Fruit fly (Drosophila melanogaster) whole organism, pupa: Measurements from ENCODE around the gene Fip1.
A peak's percentile ranks its signal among the peaks of the same experiment; 100 is the strongest.

Source experiments
- CG10348 ChIP-seq: fragments of 200-800 bp; sonication (Bioruptor generic); IDR thresholded peaks from 2 replicates; pipeline ENCODE4 v1.3.6; 2022; ENCODE audit warnings: missing biosample characterization, missing genetic modification characterization
- CG12605 ChIP-seq: fragments of 200-800 bp; sonication (Bioruptor generic); IDR thresholded peaks from 2 replicates; pipeline ENCODE4 v1.3.6; 2022; ENCODE audit warnings: missing biosample characterization, missing genetic modification characterization
- CG13204 ChIP-seq: fragments of 200-800 bp; sonication (Bioruptor generic); optimal IDR thresholded peaks from 2 replicates; lab custom pipeline; 2018; ENCODE audit warnings: missing biosample characterization, mild to moderate bottlenecking, missing genetic modification characterization, moderate library complexity
- CG32121 ChIP-seq: fragments of 200-800 bp; sonication (Bioruptor generic); IDR thresholded peaks from 2 replicates; pipeline ENCODE4 v1.3.6; 2022; ENCODE audit warnings: missing biosample characterization, missing genetic modification characterization
- Ets98B ChIP-seq: fragments of 200-800 bp; sonication (Bioruptor generic); IDR thresholded peaks from 2 replicates; pipeline ENCODE4 v1.3.6; 2022; ENCODE audit warnings: missing biosample characterization, missing genetic modification characterization
- gl ChIP-seq: fragments of 200-800 bp; sonication (Bioruptor generic); optimal IDR thresholded peaks from 2 replicates; lab custom pipeline; 2018; ENCODE audit warnings: missing biosample characterization, mild to moderate bottlenecking, missing genetic modification characterization
- rn ChIP-seq: fragments of 200-800 bp; sonication (Bioruptor generic); IDR thresholded peaks from 2 replicates; pipeline ENCODE4 v1.3.6; 2022; ENCODE audit warnings: missing biosample characterization, missing genetic modification characterization

dm6 chr3R:4478220-4479037 lies 6.4 kb upstream of the Fip1 start:
- no peak for TF ChIP-seq CG10348 (GFP tag; lab: Robert Waterston, UW)
- TF ChIP-seq CG13204 (GFP tag; lab: Kevin White, UChicago), result peak; percentile 94
- TF ChIP-seq rn (GFP tag; lab: Robert Waterston, UW), result peak; percentile 56
- peak; percentile 83 for TF ChIP-seq Ets98B
- TF ChIP-seq gl, result peak; percentile 45
- TF ChIP-seq CG32121 (GFP tag; lab: Robert Waterston, UW), result peak; percentile 64
- peak; percentile 82 for TF ChIP-seq CG12605 (GFP tag; lab: Robert Waterston, UW)
